Worm (Caenorhabditis elegans): Measurements from ENCODE around the gene pll-1.

- TF ChIP-seq T23F11.4 (GFP tag; optimal IDR thresholded peaks at IDR 0.05) (peak; percentile 18), ceh-14 (tag; optimal IDR thresholded peaks at IDR 0.05) (peak; percentile 30)
Observed at ce11 chrIII:343346-344220, 22.2 kb upstream of the pll-1 start.

Measured in whole organism, late embryonic.